Worm (Caenorhabditis elegans): ENCODE measurements around the gene clec-31.

ce11 chrV:16893440-16893839 lies 35.6 kb upstream of the clec-31 start, which contains the start of gene F09C6.15:
- TF ChIP-seq fos-1 (tag; optimal IDR thresholded peaks at IDR 0.05) (no peak), zag-1 (tag; optimal IDR thresholded peaks at IDR 0.05) (no peak), blmp-1 (tag; optimal IDR thresholded peaks at IDR 0.05; ENCODE audit: insufficient read depth) (no peak), nhr-237 (tag; optimal IDR thresholded peaks at IDR 0.05) (no peak)

Measured in whole organism, L2 larva.